Worm (Caenorhabditis elegans): Measurements from ENCODE around the gene M117.6.

Gene M117.6

ce11 chrIV:11857159-11857565 lies 29.2 kb upstream of the M117.6 start (continued):
- TF ChIP-seq pha-4 (GFP tag; IDR thresholded peaks at IDR 0.05) (no peak; the same call in 1 of the 2 replicates), pha-4 (tag; optimal IDR thresholded peaks at IDR 0.05) (no peak), zfp-2 (tag; optimal IDR thresholded peaks at IDR 0.05) (no peak), nhr-41 (GFP tag; IDR thresholded peaks at IDR 0.05) (no peak), hif-1 (tag; optimal IDR thresholded peaks at IDR 0.05) (peak in 1 of 2 experiments; percentile 56), hlh-30 (tag; optimal IDR thresholded peaks at IDR 0.05; ENCODE audit: insufficient read depth) (peak; percentile 61), nhr-28 (tag; optimal IDR thresholded peaks at IDR 0.05) (peak; percentile 32), daf-8 (GFP tag; IDR thresholded peaks at IDR 0.05) (no peak), nhr-6 (tag; optimal IDR thresholded peaks at IDR 0.05) (peak; percentile 24), nhr-76 (tag; optimal IDR thresholded peaks at IDR 0.05) (no peak), lir-3 (tag; optimal IDR thresholded peaks at IDR 0.05) (no peak), tra-1 (GFP tag; IDR thresholded peaks at IDR 0.05) (0 out of 2 replicates have a peak, but pooled peaks have one; percentile 28), attf-4 (tag; optimal IDR thresholded peaks at IDR 0.05) (no peak), Y48G9A.11 (GFP tag; IDR thresholded peaks at IDR 0.05) (no peak), mes-2 (tag; optimal IDR thresholded peaks at IDR 0.05; ENCODE audit: poor library complexity, severe bottlenecking) (peak; percentile 64), ceh-20 (GFP tag; IDR thresholded peaks at IDR 0.05) (peak; percentile 75), dpl-1 (GFP tag; optimal IDR thresholded peaks at IDR 0.05) (peak; percentile 19), nhr-42 (GFP tag; IDR thresholded peaks at IDR 0.05) (no peak), sdz-12 (GFP tag; optimal IDR thresholded peaks at IDR 0.05) (no peak), dve-1 (tag; optimal IDR thresholded peaks at IDR 0.05; ENCODE audit: insufficient read depth) (peak; percentile 65), dmd-6 (GFP tag; IDR thresholded peaks at IDR 0.05) (peak; percentile 46), lsy-2 (tag; optimal IDR thresholded peaks at IDR 0.05) (peak; percentile 55 to 79), vab-7 (GFP tag; IDR thresholded peaks at IDR 0.05) (0 out of 2 replicates have a peak, but pooled peaks have one; percentile 39), lin-39 (tag; optimal IDR thresholded peaks at IDR 0.05) (no peak), mdt-29 (GFP tag; IDR thresholded peaks at IDR 0.05) (no peak), ama-1 (optimal IDR thresholded peaks at IDR 0.05) (peak; percentile 67), egl-43 (GFP tag; IDR thresholded peaks at IDR 0.05) (peak; percentile 69; the same call in 1 of the 2 replicates), Y5F2A.4 (GFP tag; optimal IDR thresholded peaks at IDR 0.05) (no peak), fkh-10 (GFP tag; optimal IDR thresholded peaks at IDR 0.05) (peak; percentile 83)

DNA sequence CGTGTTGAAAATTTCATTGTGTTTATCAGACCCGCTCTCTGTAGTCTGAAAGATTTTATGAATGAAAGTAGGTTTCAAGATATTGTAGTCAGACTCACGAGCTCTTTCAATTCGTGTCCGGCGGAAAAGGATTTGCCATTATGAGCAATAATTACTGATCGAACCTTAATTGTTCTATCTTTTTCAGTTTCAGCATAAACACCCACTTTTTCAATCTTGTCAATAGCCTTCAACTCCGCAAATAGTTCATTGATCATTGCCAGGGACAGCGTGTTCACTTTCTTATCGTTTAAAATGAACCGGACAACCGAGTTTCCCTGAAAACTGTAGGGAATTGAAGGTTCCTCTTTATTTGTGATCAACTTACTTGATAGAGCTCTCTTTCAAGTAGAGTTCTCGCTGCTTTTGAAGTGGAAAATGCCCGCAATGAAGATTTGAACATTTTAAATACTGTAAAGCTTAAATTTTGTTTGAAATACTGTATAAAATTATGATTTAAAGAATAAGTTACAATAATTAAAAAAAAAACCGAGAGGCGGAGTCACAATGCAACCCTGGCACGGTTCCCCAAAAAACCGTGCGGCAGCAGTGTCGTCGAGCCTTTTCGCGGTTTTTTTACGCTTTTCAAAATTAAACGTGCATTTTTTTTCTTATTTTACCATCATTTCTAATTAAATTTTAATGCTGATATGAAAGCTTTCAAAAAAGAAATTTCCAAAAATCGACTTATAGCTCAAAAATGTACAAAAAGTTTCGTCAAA lies 28.2 kb upstream of the M117.6 start, which contains the start of gene ech-2:
Gene ech-2, minus strand, starts transcription at position 452 of the 761 bp plus-strand sequence.
- no peak for TF ChIP-seq F49E8.2 (tag; optimal IDR thresholded peaks at IDR 0.05; ENCODE audit: borderline replicate concordance)
- peak; percentile 2 for TF ChIP-seq rbr-2 (tag; optimal IDR thresholded peaks at IDR 0.05)
- TF ChIP-seq pqm-1 (tag; optimal IDR thresholded peaks at IDR 0.05), result no peak
- TF ChIP-seq php-3 (GFP tag; IDR thresholded peaks at IDR 0.05), result no peak
- TF ChIP-seq dve-1 (tag; optimal IDR thresholded peaks at IDR 0.05; ENCODE audit: insufficient read depth), result peak; percentile 41
- TF ChIP-seq ztf-11 (tag; optimal IDR thresholded peaks at IDR 0.05), result no peak
- TF ChIP-seq aha-1 (tag), result peak; percentile 94
- peak; percentile 38 for TF ChIP-seq hlh-30 (tag; optimal IDR thresholded peaks at IDR 0.05; ENCODE audit: insufficient read depth)
- no peak for TF ChIP-seq tag-97 (GFP tag; IDR thresholded peaks at IDR 0.05)
- peak; percentile 69 for TF ChIP-seq mes-2 (tag; optimal IDR thresholded peaks at IDR 0.05; ENCODE audit: poor library complexity, severe bottlenecking)
- TF ChIP-seq ZK546.5 (tag; optimal IDR thresholded peaks at IDR 0.05), result no peak
- TF ChIP-seq madf-5 (GFP tag; IDR thresholded peaks at IDR 0.05), result no peak
- no peak for TF ChIP-seq mxl-3 (GFP tag; optimal IDR thresholded peaks at IDR 0.05)
- TF ChIP-seq nhr-48 (tag; optimal IDR thresholded peaks at IDR 0.05), result no peak
- peak; percentile 29 for TF ChIP-seq mep-1 (tag; optimal IDR thresholded peaks at IDR 0.05)
- TF ChIP-seq unc-62 (GFP tag; optimal IDR thresholded peaks at IDR 0.05 in 1 of 2), result peak in 1 of 2 experiments; percentile 23
- no peak for TF ChIP-seq unc-62 (tag; optimal IDR thresholded peaks at IDR 0.05)
- TF ChIP-seq lin-38 (GFP tag; IDR thresholded peaks at IDR 0.05), result peak; percentile 58
- no peak for TF ChIP-seq madf-9 (GFP tag; conservative IDR thresholded peaks at IDR 0.05)
- no peak for TF ChIP-seq nhr-41 (GFP tag; IDR thresholded peaks at IDR 0.05)
- no peak for TF ChIP-seq T20F7.1 (GFP tag; optimal IDR thresholded peaks at IDR 0.05)
- no peak for TF ChIP-seq unc-130 (GFP tag; optimal IDR thresholded peaks at IDR 0.05)
- TF ChIP-seq ceh-44 (GFP tag; IDR thresholded peaks at IDR 0.05), result no peak
- TF ChIP-seq ceh-62 (tag; optimal IDR thresholded peaks at IDR 0.05), result no peak
- no peak for TF ChIP-seq T26A8.4 (GFP tag; IDR thresholded peaks at IDR 0.05)
